Fruit fly (Drosophila melanogaster) whole organism, prepupa: ENCODE data around the gene rst.

Experiments used
- Blimp-1 ChIP-seq: fragments of 200-800 bp; sonication (Bioruptor generic); optimal IDR thresholded peaks from 3 replicates; lab custom pipeline; 2017; ENCODE audit warnings: missing biosample characterization, missing genetic modification characterization, mild to moderate bottlenecking, moderate library complexity, missing genetic modification reagents
- CG10631 ChIP-seq: fragments of 200-800 bp; sonication (Bioruptor generic); optimal IDR thresholded peaks from 2 replicates; lab custom pipeline; 2016; ENCODE audit warnings: missing biosample characterization, missing genetic modification characterization
- CG10669 ChIP-seq: fragments of 200-800 bp; sonication (Bioruptor generic); optimal IDR thresholded peaks from 3 replicates; lab custom pipeline; 2018; ENCODE audit warnings: missing biosample characterization, mild to moderate bottlenecking, missing genetic modification characterization, moderate library complexity
- CG11902 ChIP-seq: fragments of 200-800 bp; sonication (Bioruptor generic); optimal IDR thresholded peaks from 3 replicates; lab custom pipeline; 2016; ENCODE audit warnings: missing biosample characterization, missing genetic modification characterization
- CG1621 ChIP-seq: fragments of 200-800 bp; sonication (Bioruptor generic); optimal IDR thresholded peaks from 3 replicates; lab custom pipeline; 2018; ENCODE audit warnings: missing biosample characterization, mild to moderate bottlenecking, missing genetic modification characterization
- CG16779 ChIP-seq: fragments of 200-800 bp; sonication (Bioruptor generic); optimal IDR thresholded peaks from 3 replicates; lab custom pipeline; 2017; ENCODE audit warnings: missing biosample characterization, mild to moderate bottlenecking, missing genetic modification characterization
- CG3032 ChIP-seq: fragments of 200-800 bp; optimal IDR thresholded peaks from 2 replicates; lab custom pipeline; 2019; ENCODE audit warnings: missing biosample characterization, mild to moderate bottlenecking, missing genetic modification characterization, moderate library complexity
- CG31627 ChIP-seq: fragments of 200-800 bp; sonication (Bioruptor generic); optimal IDR thresholded peaks from 3 replicates; lab custom pipeline; 2016; ENCODE audit warnings: missing biosample characterization, missing genetic modification characterization
- CG32006 ChIP-seq: fragments of 200-800 bp; sonication (Bioruptor generic); optimal IDR thresholded peaks from 3 replicates; lab custom pipeline; 2017; ENCODE audit warnings: missing biosample characterization, mild to moderate bottlenecking, missing genetic modification characterization
- CG4318 ChIP-seq: fragments of 200-800 bp; sonication (Bioruptor generic); optimal IDR thresholded peaks from 3 replicates; lab custom pipeline; 2017; ENCODE audit warnings: missing biosample characterization, mild to moderate bottlenecking, missing genetic modification characterization
- CG6276 ChIP-seq: fragments of 200-800 bp; sonication (Bioruptor generic); optimal IDR thresholded peaks from 2 replicates; lab custom pipeline; 2017; ENCODE audit warnings: missing biosample characterization, mild to moderate bottlenecking, missing genetic modification characterization
- CG6808 ChIP-seq: fragments of 200-800 bp; sonication (Bioruptor generic); optimal IDR thresholded peaks from 3 replicates; lab custom pipeline; 2017; ENCODE audit warnings: missing biosample characterization, missing genetic modification characterization, mild to moderate bottlenecking, moderate library complexity, missing genetic modification reagents
- CG6854 ChIP-seq: fragments of 200-800 bp; sonication (Bioruptor generic); optimal IDR thresholded peaks from 2 replicates; lab custom pipeline; 2017; ENCODE audit warnings: missing biosample characterization, mild to moderate bottlenecking, missing genetic modification characterization
- CG8319 ChIP-seq: fragments of 200-800 bp; sonication (Bioruptor generic); optimal IDR thresholded peaks from 3 replicates; lab custom pipeline; 2016; ENCODE audit warnings: missing biosample characterization, missing genetic modification characterization
- CG8632 ChIP-seq: fragments of 200-800 bp; sonication (Bioruptor generic); optimal IDR thresholded peaks from 3 replicates; lab custom pipeline; 2016; ENCODE audit warnings: missing biosample characterization, missing genetic modification characterization
- CG9139 ChIP-seq: fragments of 200-800 bp; sonication (Bioruptor generic); optimal IDR thresholded peaks from 3 replicates; lab custom pipeline; 2017; ENCODE audit warnings: missing biosample characterization, mild to moderate bottlenecking, missing genetic modification characterization
- Eip75B ChIP-seq: fragments of 200-800 bp; sonication (Bioruptor generic); optimal IDR thresholded peaks from 3 replicates; lab custom pipeline; 2016; ENCODE audit warnings: missing biosample characterization, missing genetic modification characterization
- Eip78C ChIP-seq: fragments of 200-800 bp; sonication (Bioruptor generic); peaks from one replicate; lab custom pipeline; 2016; ENCODE audit warnings: missing biosample characterization, missing genetic modification characterization
- Gug ChIP-seq: fragments of 200-800 bp; sonication (Bioruptor generic); IDR thresholded peaks from 2 replicates; pipeline ENCODE4 v1.3.6; 2022; ENCODE audit warnings: missing biosample characterization, missing genetic modification characterization
- Hr38 ChIP-seq: sonication (Bioruptor generic); optimal IDR thresholded peaks from 2 replicates; lab custom pipeline; 2016; ENCODE audit warnings: missing biosample characterization, missing genetic modification characterization
- Hr39 ChIP-seq: fragments of 200-800 bp; sonication (Bioruptor generic); optimal IDR thresholded peaks from 2 replicates; lab custom pipeline; 2016; ENCODE audit warnings: missing biosample characterization, missing genetic modification characterization
- Hr4 ChIP-seq: fragments of 200-800 bp; sonication (Bioruptor generic); optimal IDR thresholded peaks from 3 replicates; lab custom pipeline; 2016; ENCODE audit warnings: missing biosample characterization, missing genetic modification characterization
- Lpt ChIP-seq: fragments of 200-800 bp; sonication (Bioruptor generic); optimal IDR thresholded peaks from 3 replicates; lab custom pipeline; 2016; ENCODE audit warnings: missing biosample characterization, missing genetic modification characterization
- Met ChIP-seq: fragments of 200-800 bp; sonication (Bioruptor generic); optimal IDR thresholded peaks from 3 replicates; lab custom pipeline; 2016; ENCODE audit warnings: missing biosample characterization, missing genetic modification characterization
- OdsH ChIP-seq: fragments of 200-800 bp; sonication (Bioruptor generic); optimal IDR thresholded peaks from 3 replicates; lab custom pipeline; 2016; ENCODE audit warnings: missing biosample characterization, missing genetic modification characterization
- Sox102F ChIP-seq: fragments of 200-800 bp; sonication (Bioruptor generic); optimal IDR thresholded peaks from 2 replicates; lab custom pipeline; 2016; ENCODE audit warnings: missing biosample characterization, mild to moderate bottlenecking, missing genetic modification characterization
- Sox14 ChIP-seq: fragments of 200-800 bp; sonication (Bioruptor generic); optimal IDR thresholded peaks from 3 replicates; lab custom pipeline; 2016; ENCODE audit warnings: missing biosample characterization, missing genetic modification characterization
- Sox15 ChIP-seq: fragments of 200-800 bp; sonication (Bioruptor generic); optimal IDR thresholded peaks from 3 replicates; lab custom pipeline; 2016; ENCODE audit warnings: missing biosample characterization, missing genetic modification characterization
- achi ChIP-seq: fragments of 200-800 bp; sonication (Bioruptor generic); optimal IDR thresholded peaks from 3 replicates; lab custom pipeline; 2016; ENCODE audit warnings: missing biosample characterization, missing genetic modification characterization
- cyc ChIP-seq: fragments of 200-800 bp; sonication (Bioruptor generic); optimal IDR thresholded peaks from 3 replicates; lab custom pipeline; 2016; ENCODE audit warnings: missing biosample characterization, missing genetic modification characterization
- dsx ChIP-seq: fragments of 200-800 bp; optimal IDR thresholded peaks from 3 replicates; lab custom pipeline; 2019; ENCODE audit warnings: missing biosample characterization, mild to moderate bottlenecking, missing genetic modification characterization, moderate library complexity; ENCODE audit not compliant: poor library complexity, severe bottlenecking
- eg ChIP-seq: fragments of 200-800 bp; sonication (Bioruptor generic); IDR thresholded peaks from 3 replicates; pipeline ENCODE4 v1.3.6; 2022; ENCODE audit warnings: missing biosample characterization, missing genetic modification characterization
- esn ChIP-seq: fragments of 200-800 bp; sonication (Bioruptor generic); optimal IDR thresholded peaks from 2 replicates; lab custom pipeline; 2016; ENCODE audit warnings: missing biosample characterization, mild to moderate bottlenecking, missing genetic modification characterization, moderate library complexity
- fd59A ChIP-seq: fragments of 200-800 bp; sonication (Bioruptor generic); optimal IDR thresholded peaks from 2 replicates; lab custom pipeline; 2017; ENCODE audit warnings: missing biosample characterization, mild to moderate bottlenecking, missing genetic modification characterization, missing genetic modification reagents
- fkh ChIP-seq: fragments of 200-800 bp; sonication (Bioruptor generic); optimal IDR thresholded peaks from 3 replicates; lab custom pipeline; 2017; ENCODE audit warnings: missing biosample characterization, mild to moderate bottlenecking, missing genetic modification characterization, moderate library complexity
- lz ChIP-seq: fragments of 200-800 bp; sonication (Bioruptor generic); optimal IDR thresholded peaks from 3 replicates; lab custom pipeline; 2016; ENCODE audit warnings: missing biosample characterization, missing genetic modification characterization
- net ChIP-seq: fragments of 200-800 bp; sonication (Bioruptor generic); optimal IDR thresholded peaks from 3 replicates; lab custom pipeline; 2016; ENCODE audit warnings: missing biosample characterization, missing genetic modification characterization
- salr ChIP-seq, 2 experiments: fragments of 200-800 bp; sonication (Bioruptor generic); optimal IDR thresholded peaks; 3 replicates each; lab custom pipeline; 2016 to 2018; ENCODE audit warnings: missing biosample characterization in 2 of 2, missing genetic modification characterization in 2 of 2, mild to moderate bottlenecking in 1 of 2
- ss ChIP-seq, 2 experiments: fragments of 200-800 bp; sonication (Bioruptor generic); optimal IDR thresholded peaks; 2 replicates in 1 of 2; 3 replicates in 1 of 2; lab custom pipeline; 2017 to 2018; ENCODE audit warnings: mild to moderate bottlenecking in 2 of 2, missing biosample characterization in 2 of 2, missing genetic modification characterization in 2 of 2, moderate library complexity in 1 of 2
- svp ChIP-seq: fragments of 200-800 bp; sonication (Bioruptor generic); peaks from one replicate; lab custom pipeline; 2016; ENCODE audit warnings: missing biosample characterization, missing genetic modification characterization
- vri ChIP-seq: fragments of 200-800 bp; sonication (Bioruptor generic); optimal IDR thresholded peaks from 3 replicates; lab custom pipeline; 2016; ENCODE audit warnings: missing biosample characterization, mild to moderate bottlenecking, missing genetic modification characterization

rst gene

dm6 chrX:2977857-2978473, 4.3 kb upstream of the rst start (continued):
- TF ChIP-seq Eip75B (GFP tag; lab: Kevin White, UChicago): peak; percentile 66
- peak; percentile 70 for TF ChIP-seq Met
- TF ChIP-seq fkh: no peak
- peak in 1 of 2 experiments; percentile 30 for TF ChIP-seq salr (GFP tag; optimal IDR thresholded peaks at IDR 0.05; lab: Kevin White, UChicago)
- TF ChIP-seq CG11902 (GFP tag; lab: Kevin White, UChicago): peak; percentile 46
- TF ChIP-seq esn (GFP tag; lab: Kevin White, UChicago): peak; percentile 71
- TF ChIP-seq CG10669: peak; percentile 48
- peak; percentile 14 for TF ChIP-seq Blimp-1 (GFP tag; lab: Kevin White, UChicago)

- TF ChIP-seq dsx (GFP tag; lab: Kevin White, UChicago) (no peak), CG4318 (GFP tag; lab: Kevin White, UChicago) (no peak), CG10669 (no peak), Sox102F (GFP tag; lab: Kevin White, UChicago) (no peak), CG31627 (no peak), net (GFP tag; lab: Kevin White, UChicago) (no peak), salr (GFP tag; optimal IDR thresholded peaks at IDR 0.05; lab: Kevin White, UChicago) (no peak), CG6808 (GFP tag; lab: Kevin White, UChicago) (no peak), Hr39 (GFP tag; lab: Kevin White, UChicago) (no peak)
Measured at dm6 chrX:2969039-2969438, 4.6 kb downstream of the rst start.

- TF ChIP-seq CG10631 (GFP tag; lab: Kevin White, UChicago): no peak
- TF ChIP-seq ss (GFP tag; optimal IDR thresholded peaks at IDR 0.05; lab: Kevin White, UChicago): no peak
- TF ChIP-seq Hr38 (GFP tag; lab: Kevin White, UChicago): no peak
- TF ChIP-seq Eip75B (GFP tag; lab: Kevin White, UChicago): no peak
- no peak for TF ChIP-seq CG1621 (tag; lab: Kevin White, UChicago)
- TF ChIP-seq Met: peak; percentile 24
- peak; percentile 4 for TF ChIP-seq svp (GFP tag; lab: Kevin White, UChicago)
- peak; percentile 8 for TF ChIP-seq Eip78C
- no peak for TF ChIP-seq Hr39 (GFP tag; lab: Kevin White, UChicago)
- TF ChIP-seq cyc (GFP tag; lab: Kevin White, UChicago): no peak
- no peak for TF ChIP-seq achi (GFP tag; lab: Kevin White, UChicago)
- TF ChIP-seq OdsH (GFP tag; lab: Kevin White, UChicago): no peak
- TF ChIP-seq Gug (GFP tag; lab: Robert Waterston, UW): no peak
- TF ChIP-seq CG6276 (GFP tag; lab: Kevin White, UChicago): no peak
- peak; percentile 24 for TF ChIP-seq CG6854 (GFP tag; lab: Kevin White, UChicago)
- no peak for TF ChIP-seq Sox15 (GFP tag; lab: Kevin White, UChicago)
- no peak for TF ChIP-seq CG8319
- TF ChIP-seq fkh: no peak
- TF ChIP-seq fd59A (GFP tag; lab: Kevin White, UChicago): no peak
- TF ChIP-seq CG31627: no peak
- TF ChIP-seq CG16779 (tag; lab: Kevin White, UChicago): no peak
- TF ChIP-seq dsx (GFP tag; lab: Kevin White, UChicago): no peak
- TF ChIP-seq Sox102F (GFP tag; lab: Kevin White, UChicago): peak; percentile 7
- TF ChIP-seq CG3032 (tag; lab: Kevin White, UChicago): no peak
- TF ChIP-seq, all 60 proteins: peak for 5
Measured at dm6 chrX:2964678-2965231, 8.9 kb downstream of the rst start.

dm6 chrX:2963790-2964335, 9.8 kb downstream of the rst start:
- TF ChIP-seq dsx (GFP tag; lab: Kevin White, UChicago) (no peak), achi (GFP tag; lab: Kevin White, UChicago) (no peak), Lpt (GFP tag; lab: Kevin White, UChicago) (no peak), eg (GFP tag; lab: Robert Waterston, UW) (no peak), CG6854 (GFP tag; lab: Kevin White, UChicago) (no peak), CG32006 (no peak), OdsH (GFP tag; lab: Kevin White, UChicago) (no peak), CG8632 (GFP tag; lab: Kevin White, UChicago) (no peak), lz (GFP tag; lab: Kevin White, UChicago) (no peak), CG9139 (GFP tag; lab: Kevin White, UChicago) (no peak), vri (no peak), Sox14 (GFP tag; lab: Kevin White, UChicago) (no peak), Eip78C (no peak), esn (GFP tag; lab: Kevin White, UChicago) (no peak), Hr4 (GFP tag; lab: Kevin White, UChicago) (no peak), Gug (GFP tag; lab: Robert Waterston, UW) (no peak)
